Fruit fly (Drosophila melanogaster) whole organism, embryonic: ENCODE measurements around the gene CG9254.

ENCODE experiments used
- Bdp1 ChIP-seq: fragments of 200-800 bp; sonication (Bioruptor generic); optimal IDR thresholded peaks from 3 replicates; lab custom pipeline; 2016; ENCODE audit warnings: missing biosample characterization, missing genetic modification characterization
- Bgb ChIP-seq: fragments of 200-800 bp; sonication (Bioruptor generic); IDR thresholded peaks from 2 replicates; pipeline ENCODE4 v1.3.6; 2022; ENCODE audit warnings: missing biosample characterization, missing genetic modification characterization; ENCODE audit not compliant: partially characterized antibody
- CG10147 ChIP-seq: fragments of 200-800 bp; sonication (Bioruptor generic); optimal IDR thresholded peaks from 2 replicates; lab custom pipeline; 2019; ENCODE audit warnings: missing biosample characterization, mild to moderate bottlenecking, missing genetic modification characterization, moderate library complexity
- CG10321 ChIP-seq: fragments of 200-800 bp; sonication (Bioruptor generic); IDR thresholded peaks from 2 replicates; pipeline ENCODE4 v1.3.6; 2022; ENCODE audit warnings: missing biosample characterization, missing genetic modification characterization
- CG12104 ChIP-seq: fragments of 200-800 bp; sonication (Bioruptor generic); optimal IDR thresholded peaks from 3 replicates; lab custom pipeline; 2016; ENCODE audit warnings: missing biosample characterization, missing genetic modification characterization
- CG12219 ChIP-seq: fragments of 200-800 bp; sonication (Bioruptor generic); optimal IDR thresholded peaks from 3 replicates; lab custom pipeline; 2018; ENCODE audit warnings: missing biosample characterization, mild to moderate bottlenecking, missing genetic modification characterization
- CG14710 ChIP-seq: fragments of 200-800 bp; sonication (Bioruptor generic); optimal IDR thresholded peaks from 3 replicates; lab custom pipeline; 2019; ENCODE audit warnings: missing biosample characterization, mild to moderate bottlenecking, missing genetic modification characterization, moderate library complexity
- CG15073 ChIP-seq: fragments of 200-800 bp; sonication (Bioruptor generic); optimal IDR thresholded peaks from 2 replicates; lab custom pipeline; 2016; ENCODE audit warnings: missing biosample characterization, missing genetic modification characterization
- CG15696 ChIP-seq: fragments of 200-800 bp; sonication (Bioruptor generic); optimal IDR thresholded peaks from 2 replicates; lab custom pipeline; 2019; ENCODE audit warnings: missing biosample characterization, mild to moderate bottlenecking, missing genetic modification characterization, moderate library complexity
- CG17612 ChIP-seq: fragments of 200-800 bp; sonication (Bioruptor generic); IDR thresholded peaks from 2 replicates; pipeline ENCODE4 v1.3.6; 2022; ENCODE audit warnings: missing biosample characterization, missing genetic modification characterization
- CG18619 ChIP-seq: fragments of 200-800 bp; sonication (Bioruptor generic); optimal IDR thresholded peaks from 3 replicates; lab custom pipeline; 2017; ENCODE audit warnings: missing biosample characterization, mild to moderate bottlenecking, missing genetic modification characterization
- CG2116 ChIP-seq: fragments of 200-800 bp; sonication (Bioruptor generic); optimal IDR thresholded peaks from 3 replicates; lab custom pipeline; 2018; ENCODE audit warnings: missing biosample characterization, mild to moderate bottlenecking, missing genetic modification characterization
- CG2129 ChIP-seq: fragments of 200-800 bp; sonication (Bioruptor generic); IDR thresholded peaks from 2 replicates; pipeline ENCODE4 v1.3.6; 2022; ENCODE audit warnings: missing biosample characterization, missing genetic modification characterization; ENCODE audit not compliant: partially characterized antibody
- CG3838 ChIP-seq: fragments of 200-800 bp; sonication (Bioruptor generic); optimal IDR thresholded peaks from 3 replicates; lab custom pipeline; 2016; ENCODE audit warnings: missing biosample characterization, missing genetic modification characterization
- CG7372 ChIP-seq: fragments of 200-800 bp; sonication (Bioruptor generic); IDR thresholded peaks from 2 replicates; pipeline ENCODE4 v1.3.6; 2022; ENCODE audit warnings: missing biosample characterization, missing genetic modification characterization
- CG7786 ChIP-seq: fragments of 200-800 bp; sonication (Bioruptor generic); optimal IDR thresholded peaks from 2 replicates; lab custom pipeline; 2016; ENCODE audit warnings: missing biosample characterization, missing genetic modification characterization
- Dad ChIP-seq: fragments of 200-800 bp; sonication (Bioruptor generic); optimal IDR thresholded peaks from 3 replicates; lab custom pipeline; 2016; ENCODE audit warnings: missing biosample characterization, missing genetic modification characterization
- Ets97D ChIP-seq: fragments of 200-800 bp; sonication (Bioruptor generic); optimal IDR thresholded peaks from 3 replicates; lab custom pipeline; 2016; ENCODE audit warnings: missing biosample characterization, missing genetic modification characterization
- NC2β ChIP-seq: fragments of 200-800 bp; sonication (Bioruptor generic); optimal IDR thresholded peaks from 2 replicates; lab custom pipeline; 2016; ENCODE audit warnings: missing biosample characterization, missing genetic modification characterization
- Nf-YC ChIP-seq: fragments of 200-800 bp; optimal IDR thresholded peaks from 3 replicates; lab custom pipeline; 2019; ENCODE audit warnings: missing biosample characterization, mild to moderate bottlenecking, missing genetic modification characterization, moderate library complexity
- PHDP ChIP-seq: fragments of 200-800 bp; sonication (Bioruptor generic); optimal IDR thresholded peaks from 3 replicates; lab custom pipeline; 2018; ENCODE audit warnings: missing biosample characterization, mild to moderate bottlenecking, missing genetic modification characterization, moderate library complexity
- al ChIP-seq: fragments of 200-800 bp; sonication (Bioruptor generic); IDR thresholded peaks from 2 replicates; pipeline ENCODE4 v1.3.6; 2022; ENCODE audit warnings: missing biosample characterization, missing genetic modification characterization
- aop ChIP-seq: fragments of 200-800 bp; sonication (Bioruptor generic); IDR thresholded peaks from 2 replicates; pipeline ENCODE4 v1.3.6; 2022; ENCODE audit warnings: missing biosample characterization, missing genetic modification characterization
- bowl ChIP-seq: fragments of 200-800 bp; sonication (Bioruptor generic); IDR thresholded peaks from 2 replicates; pipeline ENCODE4 v1.3.6; 2022; ENCODE audit warnings: missing biosample characterization, missing genetic modification characterization
- cg ChIP-seq: fragments of 200-800 bp; sonication (Bioruptor generic); optimal IDR thresholded peaks from 3 replicates; lab custom pipeline; 2019; ENCODE audit warnings: missing biosample characterization, mild to moderate bottlenecking, missing genetic modification characterization, moderate library complexity
- crol ChIP-seq: fragments of 200-800 bp; sonication (Bioruptor generic); IDR thresholded peaks from 2 replicates; pipeline ENCODE4 v1.3.6; 2022; ENCODE audit warnings: missing biosample characterization, missing genetic modification characterization
- crp ChIP-seq, 2 experiments: fragments of 200-800 bp; sonication (Bioruptor generic); optimal IDR thresholded peaks; 2 replicates in 1 of 2; 3 replicates in 1 of 2; lab custom pipeline; 2017; ENCODE audit warnings: missing biosample characterization in 2 of 2, missing genetic modification characterization in 2 of 2, mild to moderate bottlenecking in 1 of 2, moderate library complexity in 1 of 2
- dpn ChIP-seq, 2 experiments: fragments of 200-800 bp; sonication (Bioruptor generic); optimal IDR thresholded peaks; 3 replicates each; lab custom pipeline; 2016; ENCODE audit warnings: missing biosample characterization in 2 of 2, missing genetic modification characterization in 2 of 2
- dysf ChIP-seq: fragments of 200-800 bp; sonication (Bioruptor generic); IDR thresholded peaks from 3 replicates; pipeline ENCODE4 v1.3.6; 2022; ENCODE audit warnings: missing biosample characterization, missing genetic modification characterization
- gro ChIP-seq: fragments of 200-800 bp; sonication (Bioruptor generic); optimal IDR thresholded peaks from 2 replicates; lab custom pipeline; 2016; ENCODE audit warnings: missing biosample characterization, missing genetic modification characterization
- gsb ChIP-seq: fragments of 200-800 bp; sonication (Bioruptor generic); IDR thresholded peaks from 2 replicates; pipeline ENCODE4 v1.3.6; 2022; ENCODE audit warnings: missing biosample characterization, missing genetic modification characterization
- lbe ChIP-seq: fragments of 200-800 bp; sonication (Bioruptor generic); optimal IDR thresholded peaks from 2 replicates; lab custom pipeline; 2016; ENCODE audit warnings: missing biosample characterization, mild to moderate bottlenecking, missing genetic modification characterization
- lmd ChIP-seq: fragments of 200-800 bp; sonication (Bioruptor generic); IDR thresholded peaks from 2 replicates; pipeline ENCODE4 v1.3.6; 2022; ENCODE audit warnings: missing biosample characterization, missing genetic modification characterization
- nerfin-2 ChIP-seq: fragments of 200-800 bp; sonication (Bioruptor generic); IDR thresholded peaks from 2 replicates; pipeline ENCODE4 v1.3.6; 2022; ENCODE audit warnings: missing biosample characterization, missing genetic modification characterization; ENCODE audit not compliant: partially characterized antibody
- nom ChIP-seq: fragments of 200-800 bp; sonication (Bioruptor generic); optimal IDR thresholded peaks from 2 replicates; lab custom pipeline; 2017; ENCODE audit warnings: missing biosample characterization, missing genetic modification characterization, mild to moderate bottlenecking, moderate library complexity, missing genetic modification reagents
- org-1 ChIP-seq: fragments of 200-800 bp; sonication (Bioruptor generic); optimal IDR thresholded peaks from 2 replicates; lab custom pipeline; 2017; ENCODE audit warnings: missing biosample characterization, missing genetic modification characterization
- pb ChIP-seq: fragments of 200-800 bp; sonication (Bioruptor generic); optimal IDR thresholded peaks from 3 replicates; lab custom pipeline; 2016; ENCODE audit warnings: missing biosample characterization, missing genetic modification characterization
- phol ChIP-seq: fragments of 200-800 bp; sonication (Bioruptor generic); optimal IDR thresholded peaks from 3 replicates; lab custom pipeline; 2018; ENCODE audit warnings: missing biosample characterization, mild to moderate bottlenecking, missing genetic modification characterization, moderate library complexity
- psq ChIP-seq: fragments of 200-800 bp; sonication (Bioruptor generic); optimal IDR thresholded peaks from 2 replicates; lab custom pipeline; 2017; ENCODE audit warnings: missing biosample characterization, missing genetic modification characterization
- ranshi ChIP-seq: fragments of 200-800 bp; sonication (Bioruptor generic); IDR thresholded peaks from 2 replicates; pipeline ENCODE4 v1.3.6; 2022; ENCODE audit warnings: missing biosample characterization, missing genetic modification characterization
- sc ChIP-seq, 3 experiments: fragments of >200 bp in 2 of 3; fragments of 200-800 bp in 1 of 3; sonication (Bioruptor generic) in 1 of 3; optimal IDR thresholded peaks; 2 replicates in 2 of 3; 3 replicates in 1 of 3; lab custom pipeline; 2017; ENCODE audit warnings: mild to moderate bottlenecking in 1 of 3, missing biosample characterization in 1 of 3, missing genetic modification characterization in 1 of 3, missing genetic modification reagents in 1 of 3
- seq ChIP-seq: fragments of 200-800 bp; sonication (Bioruptor generic); IDR thresholded peaks from 2 replicates; pipeline ENCODE4 v1.3.6; 2022; ENCODE audit warnings: missing biosample characterization, missing genetic modification characterization
- sisA ChIP-seq: fragments of 200-800 bp; sonication (Bioruptor generic); IDR thresholded peaks from 2 replicates; pipeline ENCODE4 v1.3.6; 2022; ENCODE audit warnings: missing biosample characterization, missing genetic modification characterization
- slp2 ChIP-seq: fragments of 200-800 bp; sonication (Bioruptor generic); optimal IDR thresholded peaks from 2 replicates; lab custom pipeline; 2016; ENCODE audit warnings: missing biosample characterization, missing genetic modification characterization
- unc-4 ChIP-seq: fragments of 200-800 bp; sonication (Bioruptor generic); IDR thresholded peaks from 2 replicates; pipeline ENCODE4 v1.3.6; 2022; ENCODE audit warnings: missing biosample characterization, missing genetic modification characterization; ENCODE audit not compliant: partially characterized antibody
- usp ChIP-seq: fragments of >200 bp; optimal IDR thresholded peaks from 2 replicates; lab custom pipeline; 2017; ENCODE audit warnings: missing biosample characterization, missing genetic modification characterization
- z ChIP-seq: fragments of 200-800 bp; sonication (Bioruptor generic); IDR thresholded peaks from 3 replicates; pipeline ENCODE4 v1.3.6; 2022; ENCODE audit warnings: missing biosample characterization, missing genetic modification characterization

CG9254 gene

DNA sequence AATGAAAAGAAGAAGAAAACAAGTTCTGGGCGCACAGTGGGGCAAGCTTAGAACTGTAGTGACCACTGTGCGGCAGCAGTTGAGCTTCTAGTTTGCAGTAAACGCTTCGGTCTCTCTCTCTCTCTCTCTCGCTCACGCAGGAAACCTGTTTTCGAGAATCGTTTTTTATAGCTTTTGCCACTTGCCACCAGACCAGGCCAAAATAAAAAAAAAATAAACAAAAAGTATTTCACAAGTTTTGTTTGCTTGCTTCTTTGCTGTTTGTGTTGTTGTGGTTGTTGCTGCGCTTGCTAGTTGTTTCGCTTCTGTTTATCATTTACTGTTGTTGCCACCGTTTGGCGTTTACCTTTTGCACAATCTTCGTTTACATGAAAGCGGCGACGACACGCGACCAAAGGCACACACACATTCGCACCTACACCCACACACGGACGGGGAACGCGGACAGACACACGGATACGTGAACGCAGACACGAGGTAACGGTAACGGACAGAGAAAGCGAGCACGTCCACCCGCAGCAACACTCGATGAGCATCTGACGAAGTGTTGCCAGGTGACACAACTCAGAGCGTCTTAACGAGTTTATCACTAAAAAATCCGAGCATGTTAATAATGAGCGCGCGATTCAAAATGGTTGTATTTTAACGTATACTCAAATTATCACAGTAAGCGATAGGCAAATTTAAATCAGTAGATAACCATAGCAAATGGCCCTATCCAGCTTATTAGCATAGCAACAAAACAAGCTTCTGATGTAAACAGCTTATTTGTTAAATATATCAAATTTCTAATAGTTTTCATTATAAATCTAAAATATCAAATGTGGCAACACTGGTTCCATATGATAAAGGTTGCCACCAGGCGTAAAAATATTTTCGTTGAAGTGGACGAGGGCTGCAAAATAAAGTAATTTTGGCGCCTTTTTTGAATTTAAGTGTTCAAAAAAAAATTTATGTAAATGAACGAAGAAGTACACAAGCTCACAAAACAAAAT, 47.9 kb downstream of the CG9254 start, which contains the start of gene B4 (continued):
- no peak for TF ChIP-seq CG18619 (GFP tag; lab: Kevin White, UChicago)
- no peak for TF ChIP-seq Nf-YC (tag; lab: Kevin White, UChicago)
- no peak for TF ChIP-seq CG10147 (GFP tag; lab: Kevin White, UChicago)
- peak in 1 of 2 experiments; percentile 72 for TF ChIP-seq crp (GFP tag; optimal IDR thresholded peaks at IDR 0.05; lab: Kevin White, UChicago)
- peak; percentile 23 for TF ChIP-seq CG3838 (GFP tag; lab: Kevin White, UChicago)
- peak; percentile 93 for TF ChIP-seq gro
- no peak for TF ChIP-seq CG17612
- TF ChIP-seq CG12219 (GFP tag; lab: Kevin White, UChicago): peak; percentile 34
- no peak for TF ChIP-seq sisA (GFP tag; lab: Robert Waterston, UW)
- no peak for TF ChIP-seq usp (GFP tag; lab: Kevin White, UChicago)
- 0 out of 2 replicates have a peak, but pooled peaks have one; percentile 35 for TF ChIP-seq bowl (GFP tag; lab: Robert Waterston, UW)
- no peak for TF ChIP-seq CG7786 (GFP tag; lab: Kevin White, UChicago)
- no peak for TF ChIP-seq sc (optimal IDR thresholded peaks at IDR 0.05; lab: Kevin White, UChicago)
- no peak for TF ChIP-seq sc (GFP tag; optimal IDR thresholded peaks at IDR 0.05; lab: Kevin White, UChicago)
- TF ChIP-seq CG10321 (GFP tag; lab: Robert Waterston, UW): 0 out of 2 replicates have a peak, but pooled peaks have one; percentile 35
- 0 out of 2 replicates have a peak, but pooled peaks have one; percentile 3 for TF ChIP-seq ranshi (GFP tag; lab: Robert Waterston, UW)
- TF ChIP-seq z (GFP tag; lab: Robert Waterston, UW): no peak
- TF ChIP-seq CG2116: peak; percentile 55
- TF ChIP-seq CG12104: peak; percentile 34
- no peak for TF ChIP-seq PHDP (tag; lab: Kevin White, UChicago)
- no peak for TF ChIP-seq Bdp1
- TF ChIP-seq CG14710 (tag; lab: Kevin White, UChicago): peak; percentile 91
- peak; percentile 70 for TF ChIP-seq pb (GFP tag; lab: Kevin White, UChicago)
- no peak for TF ChIP-seq slp2
- TF ChIP-seq phol (tag; lab: Kevin White, UChicago): peak; percentile 68
- TF ChIP-seq CG15073: no peak
- no peak for TF ChIP-seq gsb (GFP tag; lab: Robert Waterston, UW)
- peak; percentile 12 to 13 for TF ChIP-seq dpn (GFP tag; optimal IDR thresholded peaks at IDR 0.05; lab: Kevin White, UChicago)
- no peak for TF ChIP-seq al (GFP tag; lab: Robert Waterston, UW)
- TF ChIP-seq Bgb (GFP tag; lab: Robert Waterston, UW): peak; percentile 67
- no peak for TF ChIP-seq CG2129
- no peak; the same call in 1 of the 2 replicates for TF ChIP-seq lmd (GFP tag; lab: Robert Waterston, UW)
- peak; percentile 23 for TF ChIP-seq org-1 (GFP tag; lab: Kevin White, UChicago)
- peak; percentile 90 for TF ChIP-seq nom
- TF ChIP-seq psq: no peak
- TF ChIP-seq Dad (GFP tag; lab: Kevin White, UChicago): peak; percentile 42
- TF ChIP-seq CG15696 (tag; lab: Kevin White, UChicago): peak; percentile 6
- peak; percentile 35; the same call in 1 of the 2 replicates for TF ChIP-seq nerfin-2 (GFP tag; lab: Robert Waterston, UW)
- 0 out of 2 replicates have a peak, but pooled peaks have one; percentile 15 for TF ChIP-seq unc-4 (GFP tag; lab: Robert Waterston, UW)
- TF ChIP-seq aop (GFP tag; lab: Robert Waterston, UW): 0 out of 2 replicates have a peak, but pooled peaks have one; percentile 41
- no peak for TF ChIP-seq CG7372 (GFP tag; lab: Robert Waterston, UW)
- TF ChIP-seq lbe: peak; percentile 45
- peak; percentile 92 for TF ChIP-seq cg (GFP tag; lab: Kevin White, UChicago)
- no peak; the same call in 2 of the 3 replicates for TF ChIP-seq dysf (GFP tag; lab: Robert Waterston, UW)
- peak; percentile 51; the same call in 1 of the 2 replicates for TF ChIP-seq seq (GFP tag; lab: Robert Waterston, UW)
- peak; percentile 27 for TF ChIP-seq Ets97D (GFP tag; lab: Kevin White, UChicago)
- TF ChIP-seq NC2β (GFP tag; lab: Kevin White, UChicago): no peak
- peak; percentile 1; the same call in 1 of the 2 replicates for TF ChIP-seq crol (GFP tag; lab: Robert Waterston, UW)
